Fruit fly (Drosophila melanogaster) whole organism, embryonic: Measurements from ENCODE around the gene CG9286.

Experiments
- Ada2b ChIP-seq: fragments of 200-800 bp; sonication (Bioruptor generic); IDR thresholded peaks from 2 replicates; pipeline ENCODE4 v1.3.6; 2022; ENCODE audit warnings: missing biosample characterization, missing genetic modification characterization
- Adf1 ChIP-seq: fragments of 200-800 bp; sonication (Bioruptor generic); IDR thresholded peaks from 2 replicates; pipeline ENCODE4 v1.3.6; 2022; ENCODE audit warnings: missing biosample characterization, missing genetic modification characterization
- Atf6 ChIP-seq: fragments of 200-800 bp; sonication (Bioruptor generic); IDR thresholded peaks from 2 replicates; pipeline ENCODE4 v1.3.6; 2022; ENCODE audit warnings: missing biosample characterization, missing genetic modification characterization
- Bdp1 ChIP-seq: fragments of 200-800 bp; sonication (Bioruptor generic); optimal IDR thresholded peaks from 3 replicates; lab custom pipeline; 2016; ENCODE audit warnings: missing biosample characterization, missing genetic modification characterization
- BtbVII ChIP-seq: fragments of 200-800 bp; sonication (Bioruptor generic); optimal IDR thresholded peaks from 3 replicates; lab custom pipeline; 2017; ENCODE audit warnings: missing biosample characterization, mild to moderate bottlenecking, missing genetic modification characterization
- CG10366 ChIP-seq: fragments of 200-800 bp; sonication (Bioruptor generic); IDR thresholded peaks from 2 replicates; pipeline ENCODE4 v1.3.6; 2022; ENCODE audit warnings: missing biosample characterization, missing genetic modification characterization
- CG13424 ChIP-seq: fragments of 200-800 bp; sonication (Bioruptor generic); optimal IDR thresholded peaks from 2 replicates; lab custom pipeline; 2019; ENCODE audit warnings: missing biosample characterization, mild to moderate bottlenecking, missing genetic modification characterization, moderate library complexity
- CG13624 ChIP-seq: fragments of 200-800 bp; sonication (Bioruptor generic); optimal IDR thresholded peaks from 2 replicates; lab custom pipeline; 2016; ENCODE audit warnings: missing biosample characterization, missing genetic modification characterization
- CG14710 ChIP-seq: fragments of 200-800 bp; sonication (Bioruptor generic); optimal IDR thresholded peaks from 3 replicates; lab custom pipeline; 2019; ENCODE audit warnings: missing biosample characterization, mild to moderate bottlenecking, missing genetic modification characterization, moderate library complexity
- CG1603 ChIP-seq: fragments of 200-800 bp; sonication (Bioruptor generic); optimal IDR thresholded peaks from 2 replicates; lab custom pipeline; 2019; ENCODE audit warnings: missing biosample characterization, mild to moderate bottlenecking, missing genetic modification characterization, moderate library complexity
- CG17186 ChIP-seq: fragments of 200-800 bp; sonication (Bioruptor generic); optimal IDR thresholded peaks from 3 replicates; lab custom pipeline; 2017; ENCODE audit warnings: missing biosample characterization, missing genetic modification reagents, missing genetic modification characterization
- CG17359 ChIP-seq: fragments of 200-800 bp; sonication (Bioruptor generic); optimal IDR thresholded peaks from 3 replicates; lab custom pipeline; 2018; ENCODE audit warnings: missing biosample characterization, mild to moderate bottlenecking, missing genetic modification characterization, moderate library complexity
- CG2129 ChIP-seq: fragments of 200-800 bp; sonication (Bioruptor generic); IDR thresholded peaks from 2 replicates; pipeline ENCODE4 v1.3.6; 2022; ENCODE audit warnings: missing biosample characterization, missing genetic modification characterization; ENCODE audit not compliant: partially characterized antibody
- CG2202 ChIP-seq: fragments of 200-800 bp; sonication (Bioruptor generic); optimal IDR thresholded peaks from 2 replicates; lab custom pipeline; 2018; ENCODE audit warnings: missing biosample characterization, mild to moderate bottlenecking, missing genetic modification characterization
- CG2875 ChIP-seq: fragments of 200-800 bp; sonication (Bioruptor generic); optimal IDR thresholded peaks from 2 replicates; lab custom pipeline; 2017; ENCODE audit warnings: missing biosample characterization, mild to moderate bottlenecking, missing genetic modification characterization, missing genetic modification reagents
- CG3065 ChIP-seq: fragments of 200-800 bp; sonication (Bioruptor generic); optimal IDR thresholded peaks from 2 replicates; lab custom pipeline; 2016; ENCODE audit warnings: missing biosample characterization, missing genetic modification characterization
- CG6272 ChIP-seq: fragments of 200-800 bp; sonication (Bioruptor generic); IDR thresholded peaks from 2 replicates; pipeline ENCODE4 v1.3.6; 2022; ENCODE audit warnings: missing biosample characterization, missing genetic modification characterization
- CG6765 ChIP-seq: fragments of 200-800 bp; sonication (Bioruptor generic); optimal IDR thresholded peaks from 3 replicates; lab custom pipeline; 2017; ENCODE audit warnings: missing biosample characterization, mild to moderate bottlenecking, missing genetic modification characterization
- CG6854 ChIP-seq: fragments of 200-800 bp; sonication (Bioruptor generic); optimal IDR thresholded peaks from 3 replicates; lab custom pipeline; 2017; ENCODE audit warnings: missing biosample characterization, mild to moderate bottlenecking, missing genetic modification characterization
- CG7786 ChIP-seq: fragments of 200-800 bp; sonication (Bioruptor generic); optimal IDR thresholded peaks from 2 replicates; lab custom pipeline; 2016; ENCODE audit warnings: missing biosample characterization, missing genetic modification characterization
- CG8388 ChIP-seq: fragments of 200-800 bp; sonication (Bioruptor generic); optimal IDR thresholded peaks from 2 replicates; lab custom pipeline; 2019; ENCODE audit warnings: missing biosample characterization, mild to moderate bottlenecking, missing genetic modification characterization, moderate library complexity
- CG9876 ChIP-seq: fragments of 200-800 bp; sonication (Bioruptor generic); optimal IDR thresholded peaks from 2 replicates; lab custom pipeline; 2016; ENCODE audit warnings: missing biosample characterization, missing genetic modification characterization
- CG9932 ChIP-seq: fragments of 200-800 bp; sonication (Bioruptor generic); IDR thresholded peaks from 2 replicates; pipeline ENCODE4 v1.3.6; 2022; ENCODE audit warnings: missing biosample characterization, missing genetic modification characterization
- Fer2 ChIP-seq: fragments of 200-800 bp; sonication (Bioruptor generic); optimal IDR thresholded peaks from 2 replicates; lab custom pipeline; 2018; ENCODE audit warnings: missing biosample characterization, mild to moderate bottlenecking, missing genetic modification characterization, moderate library complexity
- Hr78 ChIP-seq, 2 experiments: fragments of 200-800 bp in 1 of 2; fragments of >200 bp in 1 of 2; sonication (Bioruptor generic) in 1 of 2; optimal IDR thresholded peaks; 2 replicates each; lab custom pipeline; 2017 to 2019; ENCODE audit warnings: missing biosample characterization in 2 of 2, missing genetic modification characterization in 2 of 2, mild to moderate bottlenecking in 1 of 2, moderate library complexity in 1 of 2
- Mad ChIP-seq: fragments of 200-800 bp; sonication (Bioruptor generic); optimal IDR thresholded peaks from 2 replicates; lab custom pipeline; 2016; ENCODE audit warnings: missing biosample characterization, missing genetic modification characterization
- Pdp1 ChIP-seq, 2 experiments: fragments of 200-800 bp; sonication (Bioruptor generic); optimal IDR thresholded peaks; 3 replicates each; lab custom pipeline; 2016; ENCODE audit warnings: missing biosample characterization in 2 of 2, missing genetic modification characterization in 2 of 2, mild to moderate bottlenecking in 1 of 2, moderate library complexity in 1 of 2
- Taf1 ChIP-seq: fragments of 200-800 bp; sonication (Bioruptor generic); IDR thresholded peaks from 2 replicates; pipeline ENCODE4 v1.3.6; 2022; ENCODE audit warnings: missing biosample characterization, missing genetic modification characterization
- cad ChIP-seq: fragments of >200 bp; optimal IDR thresholded peaks from 2 replicates; lab custom pipeline; 2017; ENCODE audit warnings: missing biosample characterization, missing genetic modification characterization
- cas ChIP-seq: fragments of 200-800 bp; sonication (Bioruptor generic); IDR thresholded peaks from 2 replicates; pipeline ENCODE4 v1.3.6; 2022; ENCODE audit warnings: missing biosample characterization, missing genetic modification characterization
- crol ChIP-seq: fragments of 200-800 bp; sonication (Bioruptor generic); IDR thresholded peaks from 2 replicates; pipeline ENCODE4 v1.3.6; 2022; ENCODE audit warnings: missing biosample characterization, missing genetic modification characterization
- da ChIP-seq: fragments of 200-800 bp; sonication (Bioruptor generic); optimal IDR thresholded peaks from 2 replicates; lab custom pipeline; 2016; ENCODE audit warnings: missing biosample characterization, missing genetic modification characterization
- danr ChIP-seq: fragments of 200-800 bp; sonication (Bioruptor generic); IDR thresholded peaks from 2 replicates; pipeline ENCODE4 v1.3.6; 2022; ENCODE audit warnings: missing biosample characterization, missing genetic modification characterization
- dmrt99B ChIP-seq: fragments of 200-800 bp; sonication (Bioruptor generic); optimal IDR thresholded peaks from 2 replicates; lab custom pipeline; 2018; ENCODE audit warnings: missing biosample characterization, mild to moderate bottlenecking, missing genetic modification characterization, moderate library complexity
- emc ChIP-seq: fragments of 200-800 bp; sonication (Bioruptor generic); optimal IDR thresholded peaks from 2 replicates; lab custom pipeline; 2016; ENCODE audit warnings: missing biosample characterization, missing genetic modification characterization
- ewg ChIP-seq: fragments of 200-800 bp; sonication (Bioruptor generic); optimal IDR thresholded peaks from 3 replicates; lab custom pipeline; 2017; ENCODE audit warnings: mild to moderate bottlenecking, missing biosample characterization, missing genetic modification reagents, missing genetic modification characterization
- fd96Cb ChIP-seq: fragments of 200-800 bp; sonication (Bioruptor generic); optimal IDR thresholded peaks from 2 replicates; lab custom pipeline; 2018; ENCODE audit warnings: missing biosample characterization, mild to moderate bottlenecking, missing genetic modification characterization, moderate library complexity
- gcm2 ChIP-seq: fragments of 200-800 bp; sonication (Bioruptor generic); optimal IDR thresholded peaks from 2 replicates; lab custom pipeline; 2016; ENCODE audit warnings: missing biosample characterization, missing genetic modification characterization
- gsb-n ChIP-seq: fragments of 200-800 bp; sonication (Bioruptor generic); optimal IDR thresholded peaks from 3 replicates; lab custom pipeline; 2018; ENCODE audit warnings: missing biosample characterization, mild to moderate bottlenecking, missing genetic modification characterization
- inv ChIP-seq: fragments of 200-800 bp; sonication (Bioruptor generic); IDR thresholded peaks from 2 replicates; pipeline ENCODE4 v1.3.6; 2022; ENCODE audit warnings: missing biosample characterization, missing genetic modification characterization; ENCODE audit not compliant: partially characterized antibody
- lola ChIP-seq, 3 experiments: fragments of >200 bp in 2 of 3; fragments of 200-800 bp in 1 of 3; sonication (Bioruptor generic) in 1 of 3; optimal IDR thresholded peaks; 2 replicates each; lab custom pipeline; 2017 to 2019; ENCODE audit warnings: missing biosample characterization in 3 of 3, missing genetic modification characterization in 3 of 3, mild to moderate bottlenecking in 1 of 3, moderate library complexity in 1 of 3
- luna ChIP-seq: fragments of 200-800 bp; sonication (Bioruptor generic); optimal IDR thresholded peaks from 2 replicates; lab custom pipeline; 2016; ENCODE audit warnings: missing biosample characterization, missing genetic modification characterization
- maf-S ChIP-seq: fragments of 200-800 bp; sonication (Bioruptor generic); optimal IDR thresholded peaks from 2 replicates; lab custom pipeline; 2016; ENCODE audit warnings: missing biosample characterization, missing genetic modification characterization
- pb ChIP-seq: fragments of 200-800 bp; sonication (Bioruptor generic); optimal IDR thresholded peaks from 3 replicates; lab custom pipeline; 2016; ENCODE audit warnings: missing biosample characterization, missing genetic modification characterization
- pfk ChIP-seq: fragments of 200-800 bp; sonication (Bioruptor generic); optimal IDR thresholded peaks from 2 replicates; lab custom pipeline; 2018; ENCODE audit warnings: missing biosample characterization, mild to moderate bottlenecking, missing genetic modification characterization, moderate library complexity
- row ChIP-seq: fragments of 200-800 bp; sonication (Bioruptor generic); IDR thresholded peaks from 3 replicates; pipeline ENCODE4 v1.3.6; 2022; ENCODE audit warnings: missing biosample characterization, missing genetic modification characterization
- ssp ChIP-seq: fragments of 200-800 bp; sonication (Bioruptor generic); IDR thresholded peaks from 2 replicates; pipeline ENCODE4 v1.3.6; 2022; ENCODE audit warnings: missing biosample characterization, missing genetic modification characterization
- wdn ChIP-seq: fragments of 200-800 bp; sonication (Bioruptor generic); IDR thresholded peaks from 2 replicates; pipeline ENCODE4 v1.3.6; 2022; ENCODE audit warnings: missing biosample characterization, missing genetic modification characterization
- zf30C ChIP-seq: fragments of 200-800 bp; sonication (Bioruptor generic); optimal IDR thresholded peaks from 3 replicates; lab custom pipeline; 2018; ENCODE audit warnings: missing biosample characterization, mild to moderate bottlenecking, missing genetic modification characterization

Gene CG9286

DNA sequence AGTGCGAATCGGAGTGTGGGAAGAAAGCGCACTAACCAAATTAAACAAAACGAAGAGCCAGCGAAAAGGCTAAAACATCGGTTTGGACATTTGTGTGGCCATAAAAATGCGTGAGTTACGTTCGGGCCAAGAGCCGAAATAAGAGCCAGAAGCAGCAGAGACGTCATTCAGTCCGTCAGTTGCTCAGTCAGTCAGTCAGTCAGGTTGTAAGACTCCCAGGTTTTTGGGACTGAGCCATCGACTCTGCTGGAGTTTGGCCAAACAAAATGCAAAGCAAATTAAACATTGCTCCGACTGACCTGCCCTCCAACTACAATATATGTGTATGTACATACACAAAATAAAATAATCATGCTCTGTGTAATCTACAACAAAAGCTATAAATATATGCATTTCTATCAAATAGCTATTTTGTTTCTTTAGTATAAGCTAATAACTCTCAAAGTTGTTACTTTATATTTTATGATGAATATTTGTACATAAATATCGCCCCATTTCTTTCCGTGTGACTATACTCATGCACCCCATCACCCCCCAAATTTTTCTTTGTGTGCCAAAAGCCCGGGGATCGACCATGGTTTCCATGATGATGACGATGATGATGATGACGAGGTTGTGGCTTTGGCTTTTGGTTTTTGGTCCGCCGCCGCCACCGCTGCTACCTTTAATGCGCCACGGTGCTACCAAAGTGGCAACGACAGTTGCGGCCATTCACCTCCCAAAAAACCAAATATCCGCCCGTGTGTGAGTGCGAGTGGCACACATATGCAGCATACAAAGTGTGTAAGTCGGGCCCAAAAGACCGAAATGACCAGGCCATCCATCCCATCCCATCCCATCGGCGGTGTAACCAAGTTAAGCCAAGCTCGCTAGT is 12.6 kb downstream of the CG9286 start (continued):
- TF ChIP-seq Hr78 (GFP tag; optimal IDR thresholded peaks at IDR 0.05; lab: Kevin White, UChicago) (peak in 1 of 2 experiments; percentile 53), BtbVII (GFP tag; lab: Kevin White, UChicago) (no peak), zf30C (no peak), row (GFP tag; lab: Robert Waterston, UW) (peak; percentile 37; the same call in 2 of the 3 replicates), Taf1 (GFP tag; lab: Robert Waterston, UW) (no peak), CG2875 (GFP tag; lab: Kevin White, UChicago) (peak; percentile 13), cas (no peak), CG2129 (GFP tag; lab: Robert Waterston, UW) (no peak), luna (no peak), CG13424 (tag; lab: Kevin White, UChicago) (peak; percentile 23), gcm2 (GFP tag; lab: Kevin White, UChicago) (no peak), CG14710 (peak; percentile 15), cad (no peak), inv (GFP tag; lab: Robert Waterston, UW) (no peak), dmrt99B (tag; lab: Kevin White, UChicago) (peak; percentile 65), ssp (GFP tag; lab: Robert Waterston, UW) (no peak), CG6854 (GFP tag; lab: Kevin White, UChicago) (no peak), gsb-n (peak; percentile 41), crol (GFP tag; lab: Robert Waterston, UW) (peak; percentile 6; the same call in 1 of the 2 replicates), CG3065 (GFP tag; lab: Kevin White, UChicago) (no peak), CG1603 (tag; lab: Kevin White, UChicago) (peak; percentile 66), fd96Cb (tag; lab: Kevin White, UChicago) (peak; percentile 33), CG17359 (tag; lab: Kevin White, UChicago) (peak; percentile 48), ewg (GFP tag; lab: Kevin White, UChicago) (peak; percentile 17), Pdp1 (GFP tag; optimal IDR thresholded peaks at IDR 0.05; lab: Kevin White, UChicago) (no peak), maf-S (GFP tag; lab: Kevin White, UChicago) (no peak), Adf1 (GFP tag; lab: Robert Waterston, UW) (no peak), da (no peak), Atf6 (no peak), CG13624 (GFP tag; lab: Kevin White, UChicago) (no peak), pfk (no peak), CG9876 (no peak), Bdp1 (no peak), pb (no peak), lola (GFP tag; optimal IDR thresholded peaks at IDR 0.05; lab: Kevin White, UChicago) (peak in 1 of 3 experiments; percentile 33), CG17186 (GFP tag; lab: Kevin White, UChicago) (no peak), CG10366 (peak; percentile 36; the same call in 1 of the 2 replicates), CG2202 (tag; lab: Kevin White, UChicago) (peak; percentile 10), wdn (GFP tag; lab: Robert Waterston, UW) (no peak), Fer2 (tag; lab: Kevin White, UChicago) (no peak), danr (no peak), CG8388 (peak; percentile 71), CG7786 (GFP tag; lab: Kevin White, UChicago) (no peak), CG6272 (GFP tag; lab: Robert Waterston, UW) (no peak), emc (GFP tag; lab: Kevin White, UChicago) (no peak), CG9932 (GFP tag; lab: Robert Waterston, UW) (no peak), CG6765 (GFP tag; lab: Kevin White, UChicago) (no peak), Mad (GFP tag; lab: Kevin White, UChicago) (no peak), Ada2b (no peak)
